Fruit fly (Drosophila melanogaster): ENCODE results near the gene Meltrin.

DNA sequence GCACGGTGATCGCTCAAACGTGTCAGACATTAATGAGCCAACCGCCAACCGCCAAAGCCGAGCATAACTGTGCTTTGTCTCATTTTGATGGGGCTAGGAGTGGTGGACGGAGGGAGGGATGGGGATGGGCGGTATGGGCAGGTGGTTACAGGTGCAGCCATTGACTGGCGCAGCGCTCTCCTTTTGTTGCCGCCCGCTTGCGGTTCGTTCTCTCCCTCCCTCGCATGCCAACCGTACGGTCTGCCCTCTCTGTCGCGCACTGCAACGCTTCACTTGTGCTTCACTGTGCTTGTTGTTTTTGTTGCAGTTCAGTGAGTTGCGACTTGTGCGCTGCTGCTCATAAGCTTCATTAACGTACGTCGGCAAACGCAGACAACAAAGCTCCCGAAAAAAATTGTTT lies 46.3 kb upstream of the Meltrin start:
- TF ChIP-seq CG8478 (optimal IDR thresholded peaks at IDR 0.05) = no peak
- no peak for TF ChIP-seq CTCF (optimal IDR thresholded peaks at IDR 0.05)
